Fruit fly (Drosophila melanogaster) whole organism, pupa: Measurements from ENCODE around the gene CG9147.

Experiments
- CG10348 ChIP-seq: fragments of 200-800 bp; sonication (Bioruptor generic); IDR thresholded peaks from 2 replicates; pipeline ENCODE4 v1.3.6; 2022; ENCODE audit warnings: missing biosample characterization, missing genetic modification characterization
- CG12605 ChIP-seq: fragments of 200-800 bp; sonication (Bioruptor generic); IDR thresholded peaks from 2 replicates; pipeline ENCODE4 v1.3.6; 2022; ENCODE audit warnings: missing biosample characterization, missing genetic modification characterization
- CG13204 ChIP-seq: fragments of 200-800 bp; sonication (Bioruptor generic); optimal IDR thresholded peaks from 2 replicates; lab custom pipeline; 2018; ENCODE audit warnings: missing biosample characterization, mild to moderate bottlenecking, missing genetic modification characterization, moderate library complexity
- CG14655 ChIP-seq: fragments of 200-800 bp; sonication (Bioruptor generic); optimal IDR thresholded peaks from 3 replicates; lab custom pipeline; 2017; ENCODE audit warnings: mild to moderate bottlenecking, missing biosample characterization, missing genetic modification reagents, missing genetic modification characterization
- CG15710 ChIP-seq: fragments of 200-800 bp; sonication (Bioruptor generic); optimal IDR thresholded peaks from 2 replicates; lab custom pipeline; 2018; ENCODE audit warnings: missing biosample characterization, mild to moderate bottlenecking, missing genetic modification characterization, moderate library complexity
- CG17806 ChIP-seq: fragments of 200-800 bp; sonication (Bioruptor generic); optimal IDR thresholded peaks from 2 replicates; lab custom pipeline; 2018; ENCODE audit warnings: missing biosample characterization, mild to moderate bottlenecking, missing genetic modification characterization, moderate library complexity
- CG32121 ChIP-seq: fragments of 200-800 bp; sonication (Bioruptor generic); IDR thresholded peaks from 2 replicates; pipeline ENCODE4 v1.3.6; 2022; ENCODE audit warnings: missing biosample characterization, missing genetic modification characterization
- CG34367 ChIP-seq: fragments of 200-800 bp; sonication (Bioruptor generic); optimal IDR thresholded peaks from 2 replicates; lab custom pipeline; 2018; ENCODE audit warnings: missing biosample characterization, mild to moderate bottlenecking, missing genetic modification characterization
- CG4496 ChIP-seq: fragments of 200-800 bp; sonication (Bioruptor generic); IDR thresholded peaks from 3 replicates; pipeline ENCODE4 v1.3.6; 2022; ENCODE audit warnings: missing biosample characterization, missing genetic modification characterization
- CG8159 ChIP-seq: fragments of 200-800 bp; sonication (Bioruptor generic); optimal IDR thresholded peaks from 3 replicates; lab custom pipeline; 2018; ENCODE audit warnings: missing biosample characterization, mild to moderate bottlenecking, missing genetic modification characterization, moderate library complexity
- CG8301 ChIP-seq: fragments of 200-800 bp; sonication (Bioruptor generic); optimal IDR thresholded peaks from 2 replicates; lab custom pipeline; 2018; ENCODE audit warnings: missing biosample characterization, mild to moderate bottlenecking, missing genetic modification characterization
- CG9948 ChIP-seq: fragments of 200-800 bp; sonication (Bioruptor generic); optimal IDR thresholded peaks from 2 replicates; lab custom pipeline; 2018; ENCODE audit warnings: missing biosample characterization, mild to moderate bottlenecking, missing genetic modification characterization, moderate library complexity
- D1 ChIP-seq: fragments of 200-800 bp; sonication (Bioruptor generic); optimal IDR thresholded peaks from 2 replicates; lab custom pipeline; 2018; ENCODE audit warnings: missing biosample characterization, mild to moderate bottlenecking, missing genetic modification characterization, moderate library complexity
- EcR ChIP-seq: fragments of 200-800 bp; sonication (Bioruptor generic); optimal IDR thresholded peaks from 3 replicates; lab custom pipeline; 2019; ENCODE audit warnings: missing biosample characterization, missing genetic modification characterization, mild to moderate bottlenecking, moderate library complexity, missing genetic modification reagents
- Ets98B ChIP-seq: fragments of 200-800 bp; sonication (Bioruptor generic); IDR thresholded peaks from 2 replicates; pipeline ENCODE4 v1.3.6; 2022; ENCODE audit warnings: missing biosample characterization, missing genetic modification characterization
- Pif1A ChIP-seq: fragments of 200-800 bp; sonication (Bioruptor generic); optimal IDR thresholded peaks from 3 replicates; lab custom pipeline; 2016; ENCODE audit warnings: missing biosample characterization, missing genetic modification characterization
- Pif1B ChIP-seq: fragments of 200-800 bp; sonication (Bioruptor generic); optimal IDR thresholded peaks from 3 replicates; lab custom pipeline; 2016; ENCODE audit warnings: missing biosample characterization, missing genetic modification characterization
- Snoo ChIP-seq: fragments of 200-800 bp; sonication (Bioruptor generic); optimal IDR thresholded peaks from 3 replicates; lab custom pipeline; 2017; ENCODE audit warnings: missing biosample characterization, mild to moderate bottlenecking, missing genetic modification characterization, inconsistent platforms
- fd96Ca ChIP-seq: fragments of 200-800 bp; sonication (Bioruptor generic); IDR thresholded peaks from 3 replicates; pipeline ENCODE4 v1.3.6; 2022; ENCODE audit warnings: missing biosample characterization, missing genetic modification characterization
- gl ChIP-seq: fragments of 200-800 bp; sonication (Bioruptor generic); optimal IDR thresholded peaks from 2 replicates; lab custom pipeline; 2018; ENCODE audit warnings: missing biosample characterization, mild to moderate bottlenecking, missing genetic modification characterization
- rn ChIP-seq: fragments of 200-800 bp; sonication (Bioruptor generic); IDR thresholded peaks from 2 replicates; pipeline ENCODE4 v1.3.6; 2022; ENCODE audit warnings: missing biosample characterization, missing genetic modification characterization

The CG9147 gene

dm6 chr2L:6037830-6038229, 28.0 kb upstream of the CG9147 start, which contains the start of the genes CG9117 and CG31643:
TSS of gene CG9117 (minus strand) at chr2L:6037902.
TSS of gene CG31643 (plus strand) at chr2L:6038117.
- TF ChIP-seq CG9948 (peak; percentile 24), CG8159 (tag; lab: Kevin White, UChicago) (no peak), Ets98B (GFP tag; lab: Robert Waterston, UW) (peak; percentile 41), gl (no peak), CG12605 (GFP tag; lab: Robert Waterston, UW) (peak; percentile 78; the same call in 1 of the 2 replicates), CG15710 (peak; percentile 68), Snoo (tag; lab: Kevin White, UChicago) (peak; percentile 8), CG17806 (peak; percentile 39), CG4496 (GFP tag; lab: Robert Waterston, UW) (no peak; the same call in 2 of the 3 replicates)
- TF ChIP-seq, all 21 proteins: peak for 6

- TF ChIP-seq CG9948, result no peak
- TF ChIP-seq CG34367, result no peak
- no peak for TF ChIP-seq CG13204
- no peak for TF ChIP-seq CG14655 (GFP tag; lab: Kevin White, UChicago)
- TF ChIP-seq CG15710, result no peak
- TF ChIP-seq CG8301 (tag; lab: Kevin White, UChicago), result no peak
- no peak for TF ChIP-seq D1 (tag; lab: Kevin White, UChicago)
- no peak for TF ChIP-seq Ets98B (GFP tag; lab: Robert Waterston, UW)
- TF ChIP-seq rn (GFP tag; lab: Robert Waterston, UW), result no peak
- no peak for TF ChIP-seq CG10348 (GFP tag; lab: Robert Waterston, UW)
- no peak for TF ChIP-seq EcR (GFP tag; lab: Kevin White, UChicago)
- no peak for TF ChIP-seq CG32121 (GFP tag; lab: Robert Waterston, UW)
- no peak for TF ChIP-seq Pif1A (GFP tag; lab: Kevin White, UChicago)
- TF ChIP-seq Pif1B (GFP tag; lab: Kevin White, UChicago), result no peak
- TF ChIP-seq CG8159 (tag; lab: Kevin White, UChicago), result no peak
- TF ChIP-seq CG17806, result no peak
- no peak for TF ChIP-seq gl
- no peak for TF ChIP-seq fd96Ca (GFP tag; lab: Robert Waterston, UW)
- TF ChIP-seq CG12605 (GFP tag; lab: Robert Waterston, UW), result no peak
- no peak for TF ChIP-seq Snoo (tag; lab: Kevin White, UChicago)
Observed at dm6 chr2L:6045484-6045883, 20.3 kb upstream of the CG9147 start.

- peak; percentile 28 for TF ChIP-seq CG34367
- TF ChIP-seq CG8301 (tag; lab: Kevin White, UChicago), result peak; percentile 50
- peak; percentile 96 for TF ChIP-seq EcR (GFP tag; lab: Kevin White, UChicago)
- peak; percentile 51 for TF ChIP-seq CG17806
- TF ChIP-seq Pif1A (GFP tag; lab: Kevin White, UChicago), result no peak
- peak; percentile 68; the same call in 2 of the 3 replicates for TF ChIP-seq fd96Ca (GFP tag; lab: Robert Waterston, UW)
- peak; percentile 65 for TF ChIP-seq Ets98B (GFP tag; lab: Robert Waterston, UW)
- TF ChIP-seq CG4496 (GFP tag; lab: Robert Waterston, UW), result peak; percentile 60; the same call in 1 of the 3 replicates
- TF ChIP-seq gl, result peak; percentile 3
- TF ChIP-seq CG32121 (GFP tag; lab: Robert Waterston, UW), result peak; percentile 61
- no peak for TF ChIP-seq Pif1B (GFP tag; lab: Kevin White, UChicago)
- TF ChIP-seq CG9948, result peak; percentile 35
- TF ChIP-seq Snoo (tag; lab: Kevin White, UChicago), result peak; percentile 46
- peak; percentile 53 for TF ChIP-seq CG15710
- no peak for TF ChIP-seq D1 (tag; lab: Kevin White, UChicago)
- TF ChIP-seq rn (GFP tag; lab: Robert Waterston, UW), result no peak
- TF ChIP-seq CG10348 (GFP tag; lab: Robert Waterston, UW), result no peak
- TF ChIP-seq CG8159 (tag; lab: Kevin White, UChicago), result peak; percentile 50
Observed at dm6 chr2L:6045972-6046718, 19.7 kb upstream of the CG9147 start, which contains the start of gene Pfas. TSS of gene Pfas (minus strand) at chr2L:6046050.

dm6 chr2L:6046865-6047264, 18.9 kb upstream of the CG9147 start:
- TF ChIP-seq Pif1B (GFP tag; lab: Kevin White, UChicago) (no peak), CG12605 (GFP tag; lab: Robert Waterston, UW) (no peak), CG32121 (GFP tag; lab: Robert Waterston, UW) (no peak)

DNA sequence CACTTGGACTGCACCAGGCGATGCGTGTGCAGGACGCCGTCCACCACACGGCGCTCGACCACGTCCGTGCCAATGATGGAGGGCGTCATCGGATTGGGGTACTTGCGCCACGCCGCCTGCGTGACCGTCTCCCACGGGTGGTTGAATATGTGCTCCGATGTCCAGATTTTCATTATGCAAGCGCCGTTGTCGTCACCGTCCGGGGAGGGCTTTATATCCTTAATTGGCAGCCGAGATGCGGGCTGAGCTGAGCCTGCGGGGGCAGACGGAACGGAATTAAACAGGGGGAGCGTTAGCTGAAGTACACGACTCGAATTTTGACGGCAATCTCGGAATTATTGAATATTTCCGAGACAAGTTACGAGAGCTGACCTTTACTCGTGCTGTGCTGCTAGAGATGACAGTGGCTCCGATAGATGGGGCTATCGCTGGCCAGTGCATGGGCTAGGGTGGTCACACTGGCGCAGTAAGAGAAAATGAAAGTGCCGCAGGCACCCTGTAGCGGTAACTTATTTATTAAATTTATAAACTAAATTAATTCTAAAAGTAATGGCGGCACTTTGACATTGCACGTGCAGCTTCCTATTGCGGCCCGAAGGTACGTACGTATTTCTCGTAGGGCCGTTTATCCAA, 18.2 kb upstream of the CG9147 start, which contains the start of gene IPIP:
TSS of gene IPIP (plus strand) at position 475 of the 633 bp plus-strand sequence.
- TF ChIP-seq CG8159 (tag; lab: Kevin White, UChicago) (peak; percentile 7), rn (GFP tag; lab: Robert Waterston, UW) (no peak), Pif1B (GFP tag; lab: Kevin White, UChicago) (peak; percentile 17), CG12605 (GFP tag; lab: Robert Waterston, UW) (no peak), Snoo (tag; lab: Kevin White, UChicago) (peak; percentile 24), CG14655 (GFP tag; lab: Kevin White, UChicago) (no peak), gl (no peak), EcR (GFP tag; lab: Kevin White, UChicago) (no peak), D1 (tag; lab: Kevin White, UChicago) (no peak), CG13204 (no peak), fd96Ca (GFP tag; lab: Robert Waterston, UW) (no peak), CG32121 (GFP tag; lab: Robert Waterston, UW) (no peak), CG8301 (tag; lab: Kevin White, UChicago) (no peak), CG15710 (peak; percentile 2), CG34367 (no peak), Pif1A (GFP tag; lab: Kevin White, UChicago) (no peak), CG10348 (GFP tag; lab: Robert Waterston, UW) (no peak), CG9948 (no peak), CG17806 (no peak), Ets98B (GFP tag; lab: Robert Waterston, UW) (peak; percentile 32; the same call in 1 of the 2 replicates), CG4496 (GFP tag; lab: Robert Waterston, UW) (peak; percentile 50; the same call in 1 of the 3 replicates)
